Worm (Caenorhabditis elegans) whole organism, L4/young adult: ENCODE measurements around the gene spe-6.

Source experiments
- W03F9.2 ChIP-seq: fragments of 150-350 bp; optimal IDR thresholded peaks from 2 replicates; lab custom pipeline; 2014; ENCODE audit warnings: missing biosample characterization, missing genetic modification characterization
- dao-5 ChIP-seq: sonication (generic microtip); optimal IDR thresholded peaks from 2 replicates; lab custom pipeline; 2016; ENCODE audit warnings: missing genotype, missing genetic modification characterization, moderate library complexity, missing compliant biosample characterization
- him-1 ChIP-seq: sonication (generic microtip); optimal IDR thresholded peaks from 2 replicates; lab custom pipeline; 2016; ENCODE audit warnings: missing genotype, missing genetic modification reagents, missing genetic modification characterization, missing compliant biosample characterization

Gene spe-6

ce11 chrIII:11508816-11509215 lies 3.5 kb downstream of the spe-6 start, which contains the start of gene Y66D12A.19:
Gene Y66D12A.19 (plus strand): TSS chrIII:11509081.
- no peak for TF ChIP-seq dao-5
- TF ChIP-seq W03F9.2 (tag; lab: Kevin White, UChicago): no peak
- no peak for TF ChIP-seq him-1 (tag; lab: Kevin White, UChicago)

DNA sequence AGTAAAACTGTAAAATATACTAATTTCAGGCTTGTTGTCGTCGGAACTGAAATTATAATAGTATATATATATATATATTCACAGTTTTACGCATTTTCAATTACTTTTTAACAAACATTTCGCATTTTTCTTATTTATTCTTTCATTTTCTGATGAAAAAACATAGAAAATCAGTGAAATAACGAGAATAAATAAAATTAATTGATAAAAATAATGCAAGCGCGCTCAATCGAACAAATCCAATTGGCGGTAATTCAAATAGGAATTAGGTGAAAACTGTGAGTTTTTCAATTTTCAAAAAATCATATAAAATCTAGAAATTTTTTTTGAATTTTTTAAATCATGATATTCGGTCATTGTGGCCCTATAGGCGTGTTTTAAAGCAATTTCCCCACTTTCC lies 4.8 kb downstream of the spe-6 start:
- no peak for TF ChIP-seq W03F9.2 (tag; lab: Kevin White, UChicago)
- TF ChIP-seq dao-5: no peak
- no peak for TF ChIP-seq him-1 (tag; lab: Kevin White, UChicago)

- no peak for TF ChIP-seq dao-5
- TF ChIP-seq him-1 (tag; lab: Kevin White, UChicago): no peak
- no peak for TF ChIP-seq W03F9.2 (tag; lab: Kevin White, UChicago)
Observed at ce11 chrIII:11510826-11511225, 5.5 kb downstream of the spe-6 start.

- TF ChIP-seq W03F9.2 (tag; lab: Kevin White, UChicago) (no peak), him-1 (tag; lab: Kevin White, UChicago) (no peak), dao-5 (no peak)
Observed at ce11 chrIII:11523504-11524025, 18.3 kb downstream of the spe-6 start, which contains the start of the genes Y66D12A.16 and such-1. Gene Y66D12A.16 (plus strand): TSS chrIII:11523554. Gene such-1 (minus strand): TSS chrIII:11523759.

DNA sequence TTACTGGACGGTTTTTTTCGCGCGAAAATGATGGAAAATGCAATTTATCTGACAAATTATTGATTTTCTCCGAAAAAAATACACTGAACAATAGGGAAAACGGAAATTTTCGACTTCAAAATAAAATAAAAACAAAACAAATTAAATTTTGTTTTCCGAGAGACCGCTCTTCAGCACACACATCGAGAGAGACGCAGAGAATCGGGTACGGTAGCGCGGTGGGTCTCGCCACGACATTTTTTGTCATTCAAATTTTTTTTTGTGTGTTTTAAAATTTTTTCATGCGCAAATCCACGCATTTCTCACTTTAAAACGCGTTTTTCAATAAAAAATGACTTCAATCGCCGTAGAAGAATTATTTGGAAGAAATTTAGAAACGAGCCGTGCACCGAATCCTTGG lies 18.8 kb downstream of the spe-6 start:
- TF ChIP-seq W03F9.2 (tag; lab: Kevin White, UChicago): peak; percentile 58
- TF ChIP-seq dao-5: no peak
- TF ChIP-seq him-1 (tag; lab: Kevin White, UChicago): no peak

DNA sequence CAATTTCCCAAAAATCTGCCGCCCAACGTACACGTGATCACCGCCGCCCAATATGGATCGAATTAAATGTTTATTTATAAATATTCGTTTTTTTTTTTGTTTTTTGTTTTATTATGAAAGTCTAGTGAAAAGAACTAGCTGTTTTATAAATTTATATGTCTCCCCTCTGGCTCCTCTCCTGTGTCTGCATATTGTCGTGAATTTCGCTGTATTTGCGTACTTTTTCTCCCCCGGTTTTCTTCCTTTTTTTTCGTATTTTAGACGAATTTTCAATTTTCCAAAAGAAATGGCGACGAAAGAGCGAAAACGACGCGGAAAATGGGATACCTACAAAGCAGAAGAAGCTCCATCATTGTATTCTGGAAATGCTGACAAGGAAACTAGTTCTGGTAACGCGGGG lies 21.1 kb downstream of the spe-6 start, which contains the start of gene xpb-1:
Gene xpb-1, plus strand, starts transcription at position 262 of the 400 bp plus-strand sequence.
- TF ChIP-seq dao-5 (no peak), W03F9.2 (tag; lab: Kevin White, UChicago) (peak; percentile 3), him-1 (tag; lab: Kevin White, UChicago) (no peak)

ce11 chrIII:11534624-11535079 lies 29.4 kb downstream of the spe-6 start, which contains the start of gene nrps-1:
Gene nrps-1 (plus strand): TSS chrIII:11534674.
- TF ChIP-seq W03F9.2 (tag; lab: Kevin White, UChicago) (no peak), him-1 (tag; lab: Kevin White, UChicago) (no peak)

- TF ChIP-seq W03F9.2 (tag; lab: Kevin White, UChicago): no peak
Observed at ce11 chrIII:11535453-11535852, 30.2 kb downstream of the spe-6 start.

ce11 chrIII:11544947-11545346 lies 39.7 kb downstream of the spe-6 start:
- TF ChIP-seq dao-5 (no peak), him-1 (tag; lab: Kevin White, UChicago) (no peak), W03F9.2 (tag; lab: Kevin White, UChicago) (no peak)

DNA sequence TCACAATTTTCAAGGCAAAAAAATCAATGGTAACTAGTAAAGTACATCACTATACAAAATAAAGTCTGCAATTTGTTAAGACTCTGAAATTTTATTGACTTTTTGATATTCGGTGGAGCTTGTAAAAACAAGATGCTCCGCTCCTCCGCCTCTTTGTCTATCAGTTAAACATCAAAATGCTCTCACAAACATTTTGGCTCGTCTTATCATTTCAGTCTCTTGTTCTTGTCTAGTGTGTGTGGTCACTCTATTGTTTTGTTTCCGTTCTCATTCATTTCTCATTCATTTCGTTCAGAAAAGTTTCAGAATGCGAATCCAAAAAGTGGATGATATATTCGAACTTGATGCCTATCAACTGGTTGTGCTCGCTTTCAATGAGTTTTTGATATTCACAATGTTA lies 42.8 kb downstream of the spe-6 start, which contains the start of gene Y66D12A.13:
Gene Y66D12A.13, plus strand, starts transcription at position 301 of the 400 bp plus-strand sequence.
- TF ChIP-seq W03F9.2 (tag; lab: Kevin White, UChicago) (no peak), him-1 (tag; lab: Kevin White, UChicago) (no peak), dao-5 (no peak)

DNA sequence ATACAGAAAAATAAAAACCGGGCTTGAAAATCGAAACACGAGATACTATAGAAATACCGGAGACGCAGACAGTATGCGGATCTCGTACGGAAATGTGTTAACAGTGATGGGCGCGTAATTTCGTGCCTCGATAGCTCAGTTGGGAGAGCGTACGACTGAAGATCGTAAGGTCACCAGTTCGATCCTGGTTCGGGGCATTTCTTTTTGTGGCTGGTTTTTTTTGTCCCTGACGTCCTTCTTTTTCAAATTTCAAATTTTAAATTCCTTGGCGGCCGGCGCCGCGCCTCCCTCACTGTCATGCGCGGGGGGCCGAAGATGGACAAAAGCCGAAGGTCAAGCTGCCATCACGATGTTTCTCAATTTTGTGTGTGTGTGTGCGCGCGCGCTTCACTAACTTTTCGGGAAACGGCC lies 49.4 kb downstream of the spe-6 start:
- TF ChIP-seq W03F9.2 (tag; lab: Kevin White, UChicago) (no peak), him-1 (tag; lab: Kevin White, UChicago) (no peak), dao-5 (no peak)

DNA sequence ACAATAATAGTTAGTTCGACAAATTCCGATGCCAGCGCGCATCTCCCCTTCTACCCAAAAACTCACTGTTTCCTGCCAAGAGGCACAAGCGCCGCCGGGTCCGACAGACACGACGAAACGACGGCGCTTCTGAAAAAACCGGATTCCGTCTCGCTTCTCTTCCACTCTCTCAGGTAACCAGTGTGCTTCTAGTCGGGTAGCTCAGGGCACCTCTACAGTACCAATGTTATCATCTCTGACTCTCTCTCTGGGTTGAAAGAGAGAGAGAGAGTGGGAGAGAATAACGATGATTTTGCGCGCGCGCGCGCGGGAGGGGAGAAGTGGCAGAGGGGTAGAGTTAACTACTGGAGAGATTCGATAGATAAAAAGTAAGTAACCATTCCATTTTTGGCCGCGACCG lies 51.6 kb downstream of the spe-6 start:
- no peak for TF ChIP-seq dao-5
- no peak for TF ChIP-seq him-1 (tag; lab: Kevin White, UChicago)
- no peak for TF ChIP-seq W03F9.2 (tag; lab: Kevin White, UChicago)

- TF ChIP-seq him-1 (tag; lab: Kevin White, UChicago) (no peak), dao-5 (no peak), W03F9.2 (tag; lab: Kevin White, UChicago) (no peak)
Observed at ce11 chrIII:11558251-11558650, 53.0 kb downstream of the spe-6 start.
